Fruit fly (Drosophila melanogaster) whole organism, embryonic: ENCODE results near the gene ZIPIC.
A peak's percentile ranks its signal among the peaks of the same experiment; 100 is the strongest.

Experiments used
- Atf3 ChIP-seq: fragments of 200-800 bp; sonication (Bioruptor generic); optimal IDR thresholded peaks from 3 replicates; lab custom pipeline; 2016; ENCODE audit warnings: missing biosample characterization, missing genetic modification characterization
- B-H2 ChIP-seq: fragments of 200-800 bp; sonication (Bioruptor generic); optimal IDR thresholded peaks from 2 replicates; lab custom pipeline; 2018; ENCODE audit warnings: missing biosample characterization, mild to moderate bottlenecking, missing genetic modification characterization
- CG10209 ChIP-seq: fragments of 200-800 bp; sonication (Bioruptor generic); optimal IDR thresholded peaks from 3 replicates; lab custom pipeline; 2017; ENCODE audit warnings: missing biosample characterization, mild to moderate bottlenecking, missing genetic modification characterization, missing genetic modification reagents
- CG10274 ChIP-seq: fragments of 200-800 bp; sonication (Bioruptor generic); optimal IDR thresholded peaks from 3 replicates; lab custom pipeline; 2017; ENCODE audit warnings: missing biosample characterization, mild to moderate bottlenecking, missing genetic modification characterization
- CG10979 ChIP-seq: fragments of 200-800 bp; sonication (Bioruptor generic); optimal IDR thresholded peaks from 2 replicates; lab custom pipeline; 2018; ENCODE audit warnings: missing biosample characterization, mild to moderate bottlenecking, missing genetic modification characterization, moderate library complexity
- CG1233 ChIP-seq: fragments of 200-800 bp; sonication (Bioruptor generic); optimal IDR thresholded peaks from 4 replicates; lab custom pipeline; 2018; ENCODE audit warnings: missing biosample characterization, mild to moderate bottlenecking, missing genetic modification characterization
- CG12659 ChIP-seq: fragments of 200-800 bp; sonication (Bioruptor generic); optimal IDR thresholded peaks from 3 replicates; lab custom pipeline; 2017; ENCODE audit warnings: mild to moderate bottlenecking, missing biosample characterization, missing genetic modification reagents, missing genetic modification characterization
- CG14965 ChIP-seq: fragments of 200-800 bp; sonication (Bioruptor generic); optimal IDR thresholded peaks from 2 replicates; lab custom pipeline; 2016; ENCODE audit warnings: missing biosample characterization, missing genetic modification characterization, borderline replicate concordance
- CG1529 ChIP-seq: fragments of 200-800 bp; sonication (Bioruptor generic); optimal IDR thresholded peaks from 3 replicates; lab custom pipeline; 2018; ENCODE audit warnings: missing biosample characterization, missing genetic modification characterization
- CG1602 ChIP-seq: fragments of 200-800 bp; sonication (Bioruptor generic); optimal IDR thresholded peaks from 3 replicates; lab custom pipeline; 2016; ENCODE audit warnings: missing biosample characterization, missing genetic modification characterization
- CG1603 ChIP-seq: fragments of 200-800 bp; sonication (Bioruptor generic); optimal IDR thresholded peaks from 2 replicates; lab custom pipeline; 2019; ENCODE audit warnings: missing biosample characterization, mild to moderate bottlenecking, missing genetic modification characterization, moderate library complexity
- CG17328 ChIP-seq: fragments of 200-800 bp; sonication (Bioruptor generic); IDR thresholded peaks from 2 replicates; pipeline ENCODE4 v1.3.6; 2022; ENCODE audit warnings: missing biosample characterization, missing genetic modification characterization
- CG17385 ChIP-seq: fragments of 200-800 bp; sonication (Bioruptor generic); optimal IDR thresholded peaks from 3 replicates; lab custom pipeline; 2018; ENCODE audit warnings: missing biosample characterization, mild to moderate bottlenecking, missing genetic modification characterization
- CG17829 ChIP-seq: fragments of 200-800 bp; optimal IDR thresholded peaks from 2 replicates; lab custom pipeline; 2019; ENCODE audit warnings: missing biosample characterization, mild to moderate bottlenecking, missing genetic modification characterization, moderate library complexity
- CG17912 ChIP-seq: fragments of 200-800 bp; sonication (Bioruptor generic); optimal IDR thresholded peaks from 2 replicates; lab custom pipeline; 2018; ENCODE audit warnings: missing biosample characterization, mild to moderate bottlenecking, missing genetic modification characterization
- CG18011 ChIP-seq: fragments of 200-800 bp; sonication (Bioruptor generic); optimal IDR thresholded peaks from 2 replicates; lab custom pipeline; 2017; ENCODE audit warnings: missing biosample characterization, missing genetic modification characterization, mild to moderate bottlenecking, moderate library complexity, missing genotype
- CG18476 ChIP-seq: fragments of 200-800 bp; sonication (Bioruptor generic); optimal IDR thresholded peaks from 2 replicates; lab custom pipeline; 2016; ENCODE audit warnings: missing biosample characterization, mild to moderate bottlenecking, missing genetic modification characterization
- CG2875 ChIP-seq: fragments of 200-800 bp; sonication (Bioruptor generic); optimal IDR thresholded peaks from 2 replicates; lab custom pipeline; 2017; ENCODE audit warnings: missing biosample characterization, mild to moderate bottlenecking, missing genetic modification characterization, missing genetic modification reagents
- CG32767 ChIP-seq: fragments of 200-800 bp; sonication (Bioruptor generic); IDR thresholded peaks from 2 replicates; pipeline ENCODE4 v1.3.6; 2022; ENCODE audit warnings: missing biosample characterization, missing genetic modification characterization
- CG43689 ChIP-seq: fragments of 200-800 bp; sonication (Bioruptor generic); IDR thresholded peaks from 2 replicates; pipeline ENCODE4 v1.3.6; 2022; ENCODE audit warnings: missing biosample characterization, missing genetic modification characterization
- CG6254 ChIP-seq: fragments of 200-800 bp; sonication (Bioruptor generic); optimal IDR thresholded peaks from 3 replicates; lab custom pipeline; 2017; ENCODE audit warnings: mild to moderate bottlenecking, missing biosample characterization, missing genetic modification reagents, missing genetic modification characterization
- CG7928 ChIP-seq: fragments of 200-800 bp; sonication (Bioruptor generic); optimal IDR thresholded peaks from 2 replicates; lab custom pipeline; 2017; ENCODE audit warnings: missing biosample characterization, mild to moderate bottlenecking, missing genetic modification characterization
- CG8290 ChIP-seq, 3 experiments: fragments of 200-800 bp; sonication (Bioruptor generic); optimal IDR thresholded peaks; 2 replicates each; lab custom pipeline; 2016 to 2019; ENCODE audit warnings: missing biosample characterization in 3 of 3, missing genetic modification characterization in 3 of 3, mild to moderate bottlenecking in 2 of 3, moderate library complexity in 1 of 3
- CG9609 ChIP-seq: fragments of 200-800 bp; sonication (Bioruptor generic); optimal IDR thresholded peaks from 3 replicates; lab custom pipeline; 2016; ENCODE audit warnings: missing biosample characterization, missing genetic modification characterization
- Dad ChIP-seq: fragments of 200-800 bp; sonication (Bioruptor generic); optimal IDR thresholded peaks from 3 replicates; lab custom pipeline; 2016; ENCODE audit warnings: missing biosample characterization, missing genetic modification characterization
- GATAe ChIP-seq: fragments of 200-800 bp; sonication (Bioruptor generic); conservative IDR thresholded peaks from 2 replicates; pipeline ENCODE4 v1.3.6; 2022; ENCODE audit warnings: missing biosample characterization, missing genetic modification characterization
- Gsc ChIP-seq: fragments of 200-800 bp; sonication (Bioruptor generic); IDR thresholded peaks from 2 replicates; pipeline ENCODE4 v1.3.6; 2022; ENCODE audit warnings: missing biosample characterization, missing genetic modification characterization
- Hmr ChIP-seq: fragments of 200-800 bp; sonication (Bioruptor generic); optimal IDR thresholded peaks from 3 replicates; lab custom pipeline; 2017; ENCODE audit warnings: mild to moderate bottlenecking, missing biosample characterization, missing genetic modification reagents, missing genetic modification characterization
- Jarid2 ChIP-seq: fragments of 200-800 bp; sonication (Bioruptor generic); optimal IDR thresholded peaks from 3 replicates; lab custom pipeline; 2017; ENCODE audit warnings: mild to moderate bottlenecking, missing biosample characterization, missing genetic modification reagents, missing genetic modification characterization
- NK7.1 ChIP-seq: fragments of 200-800 bp; sonication (Bioruptor generic); optimal IDR thresholded peaks from 3 replicates; lab custom pipeline; 2016; ENCODE audit warnings: missing biosample characterization, missing genetic modification characterization
- Optix ChIP-seq: fragments of 200-800 bp; sonication (Bioruptor generic); IDR thresholded peaks from 3 replicates; pipeline ENCODE4 v1.3.6; 2022; ENCODE audit warnings: missing biosample characterization, missing genetic modification characterization
- Ssrp ChIP-seq: fragments of 200-800 bp; sonication (Bioruptor generic); optimal IDR thresholded peaks from 2 replicates; lab custom pipeline; 2018; ENCODE audit warnings: missing biosample characterization, mild to moderate bottlenecking, missing genetic modification characterization, moderate library complexity
- abd-A ChIP-seq: fragments of 200-800 bp; sonication (Bioruptor generic); optimal IDR thresholded peaks from 3 replicates; lab custom pipeline; 2019; ENCODE audit warnings: missing biosample characterization, mild to moderate bottlenecking, missing genetic modification characterization, moderate library complexity
- bsh ChIP-seq, 2 experiments: fragments of 200-800 bp; sonication (Bioruptor generic); optimal IDR thresholded peaks; 2 replicates each; lab custom pipeline; 2017 to 2018; ENCODE audit warnings: mild to moderate bottlenecking in 2 of 2, missing biosample characterization in 2 of 2, missing genetic modification characterization in 2 of 2, moderate library complexity in 1 of 2
- esg ChIP-seq: fragments of 200-800 bp; sonication (Bioruptor generic); conservative IDR thresholded peaks from 2 replicates; pipeline ENCODE4 v1.3.6; 2022; ENCODE audit warnings: missing biosample characterization, missing genetic modification characterization
- fd3F ChIP-seq: fragments of 200-800 bp; sonication (Bioruptor generic); optimal IDR thresholded peaks from 2 replicates; lab custom pipeline; 2018; ENCODE audit warnings: missing biosample characterization, mild to moderate bottlenecking, missing genetic modification characterization, moderate library complexity
- gsb ChIP-seq: fragments of 200-800 bp; sonication (Bioruptor generic); IDR thresholded peaks from 2 replicates; pipeline ENCODE4 v1.3.6; 2022; ENCODE audit warnings: missing biosample characterization, missing genetic modification characterization
- hbn ChIP-seq: fragments of 200-800 bp; sonication (Bioruptor generic); IDR thresholded peaks from 2 replicates; pipeline ENCODE4 v1.3.6; 2022; ENCODE audit warnings: missing biosample characterization, missing genetic modification characterization; ENCODE audit not compliant: partially characterized antibody
- jing ChIP-seq: fragments of 200-800 bp; sonication (Bioruptor generic); optimal IDR thresholded peaks from 2 replicates; lab custom pipeline; 2018; ENCODE audit warnings: missing biosample characterization, mild to moderate bottlenecking, missing genetic modification characterization
- mirr ChIP-seq: fragments of 200-800 bp; sonication (Bioruptor generic); optimal IDR thresholded peaks from 3 replicates; lab custom pipeline; 2018; ENCODE audit warnings: missing biosample characterization, mild to moderate bottlenecking, missing genetic modification characterization
- org-1 ChIP-seq: fragments of 200-800 bp; sonication (Bioruptor generic); optimal IDR thresholded peaks from 2 replicates; lab custom pipeline; 2017; ENCODE audit warnings: missing biosample characterization, missing genetic modification characterization
- pita ChIP-seq: fragments of 200-800 bp; sonication (Bioruptor generic); optimal IDR thresholded peaks from 2 replicates; lab custom pipeline; 2017; ENCODE audit warnings: missing biosample characterization, mild to moderate bottlenecking, missing genetic modification characterization
- ranshi ChIP-seq: fragments of 200-800 bp; sonication (Bioruptor generic); IDR thresholded peaks from 2 replicates; pipeline ENCODE4 v1.3.6; 2022; ENCODE audit warnings: missing biosample characterization, missing genetic modification characterization
- ro ChIP-seq: fragments of 200-800 bp; sonication (Bioruptor generic); IDR thresholded peaks from 2 replicates; pipeline ENCODE4 v1.3.6; 2022; ENCODE audit warnings: missing biosample characterization, missing genetic modification characterization
- slbo ChIP-seq: fragments of 200-800 bp; sonication (Bioruptor generic); IDR thresholded peaks from 2 replicates; pipeline ENCODE4 v1.3.6; 2022; ENCODE audit warnings: missing biosample characterization, missing genetic modification characterization
- so ChIP-seq: fragments of 200-800 bp; sonication (Bioruptor generic); IDR thresholded peaks from 3 replicates; pipeline ENCODE4 v1.3.6; 2022; ENCODE audit warnings: missing biosample characterization, missing genetic modification characterization
- tap ChIP-seq: fragments of 200-800 bp; optimal IDR thresholded peaks from 3 replicates; lab custom pipeline; 2019; ENCODE audit warnings: missing biosample characterization, mild to moderate bottlenecking, missing genetic modification characterization, moderate library complexity
- tup ChIP-seq: fragments of 200-800 bp; sonication (Bioruptor generic); optimal IDR thresholded peaks from 2 replicates; lab custom pipeline; 2016; ENCODE audit warnings: missing biosample characterization, mild to moderate bottlenecking, missing genetic modification characterization, moderate library complexity
- usp ChIP-seq: fragments of >200 bp; optimal IDR thresholded peaks from 2 replicates; lab custom pipeline; 2017; ENCODE audit warnings: missing biosample characterization, missing genetic modification characterization

Gene ZIPIC

DNA sequence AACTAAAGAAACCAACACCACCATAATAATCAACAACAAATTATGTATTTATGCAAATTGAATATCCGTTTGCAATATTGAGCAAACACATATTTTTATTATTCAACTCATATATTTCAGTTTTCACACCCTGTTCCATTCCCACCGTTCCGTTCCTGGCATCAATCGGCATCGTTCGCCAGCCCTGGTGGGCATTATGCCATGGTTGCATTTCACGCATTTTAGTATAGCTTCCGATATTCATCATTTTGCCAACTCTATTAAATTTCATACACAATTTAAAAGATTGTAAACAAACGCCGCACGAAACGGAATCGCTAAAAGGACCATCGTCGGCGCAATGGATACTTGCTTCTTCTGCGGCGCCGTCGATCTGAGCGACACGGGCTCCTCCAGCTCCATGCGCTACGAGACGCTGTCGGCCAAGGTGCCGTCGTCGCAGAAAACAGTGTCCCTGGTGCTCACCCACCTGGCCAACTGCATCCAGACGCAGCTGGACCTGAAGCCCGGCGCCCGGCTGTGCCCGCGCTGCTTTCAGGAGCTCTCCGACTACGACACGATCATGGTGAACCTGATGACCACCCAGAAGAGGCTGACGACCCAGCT, 6.6 kb upstream of the ZIPIC start, which contains the start of gene Sry-delta (continued):
- TF ChIP-seq GATAe = peak; percentile 22; the same call in 1 of the 2 replicates
- no peak for TF ChIP-seq Gsc (GFP tag; lab: Robert Waterston, UW)
- TF ChIP-seq CG9609 = peak; percentile 85
- TF ChIP-seq CG17912 (GFP tag; lab: Kevin White, UChicago) = peak; percentile 85
- TF ChIP-seq NK7.1 (GFP tag; lab: Kevin White, UChicago) = peak; percentile 69
- peak; percentile 3 for TF ChIP-seq fd3F (GFP tag; lab: Kevin White, UChicago)
- TF ChIP-seq CG1603 (tag; lab: Kevin White, UChicago) = peak; percentile 99
- peak; percentile 68 for TF ChIP-seq Optix (GFP tag; lab: Robert Waterston, UW)
- TF ChIP-seq hbn (GFP tag; lab: Robert Waterston, UW) = peak; percentile 71
- 0 out of 2 replicates have a peak, but pooled peaks have one; percentile 8 for TF ChIP-seq gsb
- TF ChIP-seq CG1529 (GFP tag; lab: Kevin White, UChicago) = no peak
- peak; percentile 69 for TF ChIP-seq CG10209 (GFP tag; lab: Kevin White, UChicago)
- peak; percentile 27 for TF ChIP-seq CG10274 (GFP tag; lab: Kevin White, UChicago)
- peak; percentile 91 for TF ChIP-seq Dad (GFP tag; lab: Kevin White, UChicago)
- TF ChIP-seq CG1602 (GFP tag; lab: Kevin White, UChicago) = peak; percentile 74
- TF ChIP-seq CG17385 = no peak
- TF ChIP-seq Atf3 (GFP tag; lab: Kevin White, UChicago) = peak; percentile 67
- TF ChIP-seq CG1233 (GFP tag; lab: Kevin White, UChicago) = peak; percentile 52
- peak; percentile 72 for TF ChIP-seq CG8290 (GFP tag; optimal IDR thresholded peaks at IDR 0.05; lab: Kevin White, UChicago)
- TF ChIP-seq CG8290 (tag; optimal IDR thresholded peaks at IDR 0.05; lab: Kevin White, UChicago) = peak in 1 of 2 experiments; percentile 37
- peak; percentile 51 for TF ChIP-seq tap (tag; lab: Kevin White, UChicago)
- TF ChIP-seq CG18011 (GFP tag; lab: Kevin White, UChicago) = peak; percentile 72
- no peak for TF ChIP-seq Jarid2 (GFP tag; lab: Kevin White, UChicago)
- TF ChIP-seq CG18476 (GFP tag; lab: Kevin White, UChicago) = peak; percentile 53
- TF ChIP-seq B-H2 (GFP tag; lab: Kevin White, UChicago) = peak; percentile 90
- TF ChIP-seq CG7928 (GFP tag; lab: Kevin White, UChicago) = peak; percentile 100
- peak; percentile 13 for TF ChIP-seq CG2875 (GFP tag; lab: Kevin White, UChicago)
- peak; percentile 46 for TF ChIP-seq tup (GFP tag; lab: Kevin White, UChicago)
- peak; percentile 71 for TF ChIP-seq CG32767 (GFP tag; lab: Robert Waterston, UW)
- TF ChIP-seq Hmr (GFP tag; lab: Kevin White, UChicago) = peak; percentile 85
- no peak for TF ChIP-seq pita (GFP tag; lab: Kevin White, UChicago)
- peak; percentile 59 for TF ChIP-seq CG10979 (tag; lab: Kevin White, UChicago)
- peak; percentile 3 for TF ChIP-seq CG14965 (GFP tag; lab: Kevin White, UChicago)
- peak; percentile 91 for TF ChIP-seq CG12659 (GFP tag; lab: Kevin White, UChicago)
- peak; percentile 64 for TF ChIP-seq esg
- no peak for TF ChIP-seq jing (GFP tag; lab: Kevin White, UChicago)
- no peak for TF ChIP-seq usp (GFP tag; lab: Kevin White, UChicago)
- TF ChIP-seq mirr (GFP tag; lab: Kevin White, UChicago) = peak; percentile 82
- TF ChIP-seq abd-A (tag; lab: Kevin White, UChicago) = no peak
- peak; percentile 71 for TF ChIP-seq CG6254 (GFP tag; lab: Kevin White, UChicago)
- peak; percentile 94 for TF ChIP-seq slbo (GFP tag; lab: Robert Waterston, UW)
- peak; percentile 84 for TF ChIP-seq CG17829 (tag; lab: Kevin White, UChicago)
- peak; percentile 82 for TF ChIP-seq ranshi
- TF ChIP-seq bsh (GFP tag; optimal IDR thresholded peaks at IDR 0.05; lab: Kevin White, UChicago) = peak in 1 of 2 experiments; percentile 58
- TF ChIP-seq Ssrp (tag; lab: Kevin White, UChicago) = peak; percentile 40
- TF ChIP-seq CG43689 = no peak
- TF ChIP-seq so = no peak
- peak; percentile 73 for TF ChIP-seq CG17328 (GFP tag; lab: Robert Waterston, UW)
- no peak for TF ChIP-seq ro
- no peak for TF ChIP-seq org-1 (GFP tag; lab: Kevin White, UChicago)
